Worm (Caenorhabditis elegans): ENCODE measurements around the gene F33G12.6.

DNA sequence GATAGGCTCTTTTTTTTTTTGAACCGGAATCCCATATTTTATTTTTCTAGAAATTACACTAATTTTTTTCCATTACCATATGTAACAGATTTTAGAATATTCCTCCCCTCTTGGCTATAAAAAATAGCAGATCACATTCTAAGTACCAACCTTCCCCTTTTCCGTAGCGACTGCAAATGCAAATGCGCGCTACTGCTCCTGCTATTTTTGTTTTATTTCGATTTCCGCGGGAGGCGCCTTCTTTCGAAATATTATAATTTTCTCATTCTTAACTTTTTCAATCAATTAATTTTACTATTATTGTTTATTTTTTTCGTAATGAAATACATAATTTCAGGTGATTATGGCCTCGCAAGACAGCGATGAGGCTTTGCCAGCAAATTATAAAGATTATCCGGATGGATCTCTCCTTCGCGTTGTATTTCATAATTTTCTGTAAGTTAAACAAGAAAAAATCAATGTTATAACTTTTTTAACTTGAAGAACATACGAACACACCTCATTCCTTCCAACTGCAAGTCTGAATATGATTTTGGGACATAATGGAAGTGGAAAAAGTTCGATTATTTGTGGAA is 12.2 kb downstream of the F33G12.6 start, which contains the start of gene smc-5:
- TF ChIP-seq flt-1 (GFP tag; IDR thresholded peaks at IDR 0.05) (no peak), ama-1 (optimal IDR thresholded peaks at IDR 0.05) (no peak), tra-4 (tag; optimal IDR thresholded peaks at IDR 0.05) (no peak), ets-7 (tag; optimal IDR thresholded peaks at IDR 0.05) (no peak), B0310.2 (tag; optimal IDR thresholded peaks at IDR 0.05) (no peak), tbx-37 (GFP tag; conservative IDR thresholded peaks at IDR 0.05) (no peak)
